Fruit fly (Drosophila melanogaster): ENCODE measurements around the gene CG11449.

dm6 chr3L:22424711-22425110 lies 29.5 kb upstream of the CG11449 start:
- TF ChIP-seq CG15710 (tag; optimal IDR thresholded peaks at IDR 0.05) = no peak
- no peak for TF ChIP-seq CG32121 (GFP tag; IDR thresholded peaks at IDR 0.05)
- TF ChIP-seq fd96Ca (GFP tag; IDR thresholded peaks at IDR 0.05) = no peak
- no peak for TF ChIP-seq CG10348 (GFP tag; IDR thresholded peaks at IDR 0.05)
- TF ChIP-seq CG9948 (tag; optimal IDR thresholded peaks at IDR 0.05) = no peak
- TF ChIP-seq Pif1B (GFP tag; optimal IDR thresholded peaks at IDR 0.05) = no peak
- TF ChIP-seq CG13204 (GFP tag; optimal IDR thresholded peaks at IDR 0.05) = no peak

Data from whole organism, pupa.